Worm (Caenorhabditis elegans) whole organism, L3 larva: ENCODE results near the gene Y46G5A.23.

ENCODE experiments used
- R02D3.7 ChIP-seq: fragments of 150-350 bp; optimal IDR thresholded peaks from 2 replicates; lab custom pipeline; 2014; ENCODE audit warnings: missing biosample characterization, missing genetic modification characterization
- ZK546.5 ChIP-seq: sonication (generic microtip); optimal IDR thresholded peaks from 2 replicates; lab custom pipeline; 2017; ENCODE audit warnings: missing biosample characterization, missing genetic modification characterization
- aly-2 ChIP-seq: fragments of 150-350 bp; optimal IDR thresholded peaks from 2 replicates; lab custom pipeline; 2014; ENCODE audit warnings: missing biosample characterization, missing genetic modification characterization
- ama-1 ChIP-seq: fragments of 150-350 bp; optimal IDR thresholded peaks from 2 replicates; lab custom pipeline; 2018
- ceh-16 ChIP-seq: sonication (generic microtip); optimal IDR thresholded peaks from 2 replicates; lab custom pipeline; 2017; ENCODE audit warnings: missing biosample characterization, missing genetic modification characterization
- ceh-28 ChIP-seq: fragments of 150-350 bp; optimal IDR thresholded peaks from 2 replicates; lab custom pipeline; 2014; ENCODE audit warnings: missing biosample characterization, missing genetic modification reagents, missing genetic modification characterization
- ceh-9 ChIP-seq: sonication (generic microtip); optimal IDR thresholded peaks from 2 replicates; lab custom pipeline; 2018; ENCODE audit warnings: missing biosample characterization, missing genetic modification characterization
- egl-27 ChIP-seq: sonication (generic microtip); optimal IDR thresholded peaks from 4 replicates; lab custom pipeline; 2017; ENCODE audit warnings: missing biosample characterization, missing genetic modification reagents, missing genetic modification characterization
- egl-5 ChIP-seq: fragments of 150-350 bp; optimal IDR thresholded peaks from 2 replicates; lab custom pipeline; 2017; ENCODE audit warnings: missing biosample characterization, missing genetic modification reagents, missing genetic modification characterization, inconsistent platforms
- elt-3 ChIP-seq, 3 experiments: fragments of 150-350 bp in 1 of 3; sonication (generic microtip) in 2 of 3; optimal IDR thresholded peaks; 2 replicates in 2 of 3; 4 replicates in 1 of 3; lab custom pipeline; 2014 to 2017; ENCODE audit warnings: missing biosample characterization in 3 of 3, missing genetic modification characterization in 3 of 3
- eor-1 ChIP-seq, 2 experiments: fragments of 150-350 bp; optimal IDR thresholded peaks; 2 replicates each; lab custom pipeline; 2014 to 2018; ENCODE audit warnings: missing biosample characterization in 2 of 2, missing genetic modification characterization in 2 of 2
- fos-1 ChIP-seq: fragments of 150-350 bp; optimal IDR thresholded peaks from 2 replicates; lab custom pipeline; 2014; ENCODE audit warnings: missing biosample characterization, missing genetic modification characterization
- jun-1 ChIP-seq: fragments of 150-350 bp; optimal IDR thresholded peaks from 2 replicates; lab custom pipeline; 2014; ENCODE audit warnings: missing biosample characterization, missing genetic modification reagents, missing genetic modification characterization
- lin-15B ChIP-seq: fragments of 150-350 bp; optimal IDR thresholded peaks from 2 replicates; lab custom pipeline; 2014; ENCODE audit warnings: missing biosample characterization, missing genetic modification characterization
- lin-39 ChIP-seq: fragments of 150-350 bp; optimal IDR thresholded peaks from 2 replicates; lab custom pipeline; 2018; ENCODE audit warnings: missing biosample characterization, missing genetic modification reagents, missing genetic modification characterization
- lsy-12 ChIP-seq: sonication (generic microtip); optimal IDR thresholded peaks from 2 replicates; lab custom pipeline; 2016; ENCODE audit warnings: mild to moderate bottlenecking, missing genetic modification characterization, missing compliant biosample characterization
- mdl-1 ChIP-seq: fragments of 150-350 bp; optimal IDR thresholded peaks from 2 replicates; lab custom pipeline; 2014; ENCODE audit warnings: missing biosample characterization, missing genetic modification characterization
- nfya-1 ChIP-seq: sonication (generic microtip); optimal IDR thresholded peaks from 2 replicates; lab custom pipeline; 2017; ENCODE audit warnings: missing genetic modification characterization, mild to moderate bottlenecking, missing compliant biosample characterization, antibody characterized with exemption, moderate library complexity; ENCODE audit not compliant: insufficient read depth
- nhr-12 ChIP-seq: fragments of 150-350 bp; optimal IDR thresholded peaks from 2 replicates; lab custom pipeline; 2014; ENCODE audit warnings: missing biosample characterization, missing genetic modification characterization
- nhr-23 ChIP-seq: fragments of 150-350 bp; optimal IDR thresholded peaks from 2 replicates; lab custom pipeline; 2014; ENCODE audit warnings: missing biosample characterization, missing genetic modification reagents, missing genetic modification characterization
- nhr-237 ChIP-seq: fragments of 150-350 bp; optimal IDR thresholded peaks from 2 replicates; lab custom pipeline; 2014; ENCODE audit warnings: missing biosample characterization, missing genetic modification characterization
- nhr-25 ChIP-seq: sonication (generic microtip); optimal IDR thresholded peaks from 2 replicates; lab custom pipeline; 2017; ENCODE audit warnings: missing biosample characterization, missing genetic modification characterization
- nhr-28 ChIP-seq: fragments of 150-350 bp; optimal IDR thresholded peaks from 2 replicates; lab custom pipeline; 2014; ENCODE audit warnings: missing biosample characterization, missing genetic modification characterization
- nhr-43 ChIP-seq: sonication (generic microtip); optimal IDR thresholded peaks from 2 replicates; lab custom pipeline; 2016; ENCODE audit warnings: mild to moderate bottlenecking, missing genetic modification characterization, missing compliant biosample characterization; ENCODE audit not compliant: poor library complexity, severe bottlenecking
- pha-4 ChIP-seq: fragments of 150-350 bp; optimal IDR thresholded peaks from 2 replicates; lab custom pipeline; 2014; ENCODE audit warnings: missing biosample characterization, missing genetic modification reagents, missing genetic modification characterization
- pqm-1 ChIP-seq: fragments of 150-350 bp; optimal IDR thresholded peaks from 2 replicates; lab custom pipeline; 2017; ENCODE audit warnings: missing biosample characterization, missing genetic modification characterization, inconsistent platforms
- snpc-4 ChIP-seq: fragments of 150-350 bp; optimal IDR thresholded peaks from 2 replicates; lab custom pipeline; 2014; ENCODE audit warnings: missing biosample characterization, missing genetic modification characterization
- tbx-2 ChIP-seq: sonication (generic microtip); optimal IDR thresholded peaks from 2 replicates; lab custom pipeline; 2016; ENCODE audit warnings: mild to moderate bottlenecking, missing genetic modification characterization, missing compliant biosample characterization
- unc-39 ChIP-seq: sonication (generic microtip); optimal IDR thresholded peaks from 4 replicates; lab custom pipeline; 2017; ENCODE audit warnings: missing biosample characterization, missing genetic modification characterization
- zag-1 ChIP-seq: fragments of 150-350 bp; optimal IDR thresholded peaks from 2 replicates; lab custom pipeline; 2014; ENCODE audit warnings: missing biosample characterization, missing genetic modification characterization
- ztf-4 ChIP-seq: fragments of 150-350 bp; optimal IDR thresholded peaks from 2 replicates; lab custom pipeline; 2014; ENCODE audit warnings: missing biosample characterization, missing genetic modification characterization

The Y46G5A.23 gene

DNA sequence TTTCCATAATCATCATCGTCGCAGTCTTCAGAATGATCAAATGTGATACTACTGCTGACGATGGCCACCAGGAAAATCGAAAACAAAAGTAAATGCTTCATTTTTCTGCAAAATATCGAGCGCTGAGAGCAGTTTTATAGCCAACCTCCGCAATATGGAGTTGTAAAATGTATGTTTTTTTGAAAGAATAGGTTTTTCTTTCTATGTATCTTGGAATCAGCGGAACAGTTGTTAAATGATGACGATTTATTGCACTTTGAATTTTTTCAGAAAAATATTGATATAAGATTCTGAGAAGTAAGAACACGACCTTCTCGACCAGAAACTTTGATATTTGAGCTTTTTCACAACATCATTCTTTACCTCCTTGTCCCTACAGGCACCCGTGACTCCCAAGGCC is at the start of gene Y46G5A.23:
TSS of gene Y46G5A.23 (minus strand) at position 101 of the 400 bp plus-strand sequence.
- TF ChIP-seq fos-1 (tag; lab: Kevin White, UChicago) (no peak), lsy-12 (tag; lab: Kevin White, UChicago) (no peak), ceh-9 (tag; lab: Kevin White, UChicago) (no peak), nfya-1 (tag; lab: Kevin White, UChicago) (no peak)

DNA sequence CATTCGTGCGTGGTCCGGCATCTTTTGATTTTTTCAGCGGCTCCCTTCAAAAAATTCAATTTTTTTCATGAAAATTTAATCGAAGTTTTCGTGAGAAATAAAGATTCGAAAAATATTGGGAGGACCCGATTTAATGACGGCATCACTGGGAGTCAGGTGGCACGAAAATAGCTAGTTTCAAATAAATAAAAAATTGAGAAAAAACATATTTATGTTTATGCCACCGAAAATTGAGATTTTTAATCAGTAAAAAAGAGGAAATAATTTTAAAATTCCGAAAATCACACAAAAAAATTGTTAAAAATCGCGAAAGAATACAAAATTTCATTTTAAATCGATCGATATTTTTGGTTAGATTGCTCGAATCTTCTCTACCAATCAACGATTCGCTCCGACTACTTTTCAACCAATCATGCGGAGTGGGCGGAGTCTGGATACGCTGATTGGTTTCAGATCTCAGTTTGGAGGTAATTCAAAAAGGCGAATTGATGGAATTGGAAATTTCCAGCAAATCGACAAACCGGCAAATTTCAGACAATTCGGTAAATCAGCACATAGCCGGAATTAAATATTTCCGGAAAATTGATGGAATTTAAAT is 49.4 kb upstream of the Y46G5A.23 start, which contains the start of gene gsy-1:
TSS of gene gsy-1 (minus strand) at position 51 of the 598 bp plus-strand sequence.
- TF ChIP-seq ceh-16, result no peak
- TF ChIP-seq lsy-12 (tag; lab: Kevin White, UChicago), result peak; percentile 35
- TF ChIP-seq nfya-1 (tag; lab: Kevin White, UChicago), result peak; percentile 75
- TF ChIP-seq, all 47 proteins: peak for 2

DNA sequence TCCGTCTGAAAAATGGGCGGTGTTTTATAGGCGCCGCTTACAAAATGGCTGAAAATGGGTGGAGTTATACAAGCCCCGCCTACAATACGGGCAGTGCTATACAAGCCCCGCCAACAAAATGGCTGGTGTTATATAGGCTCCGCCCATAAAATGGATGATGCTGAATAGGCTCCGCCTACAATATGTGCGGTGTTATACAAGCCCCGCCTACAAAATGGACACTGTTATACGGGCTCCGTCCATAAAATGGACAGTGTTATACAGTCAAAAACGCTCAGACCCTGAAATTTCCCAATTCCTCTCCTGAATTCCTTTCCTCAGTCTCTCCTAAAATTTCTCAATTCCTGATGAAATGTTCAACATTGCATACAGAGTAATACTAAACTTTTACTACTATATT is 37.3 kb upstream of the Y46G5A.23 start:
- TF ChIP-seq nhr-25 (tag; lab: Kevin White, UChicago) (no peak), pqm-1 (tag; lab: Kevin White, UChicago) (no peak), snpc-4 (tag; lab: Kevin White, UChicago) (no peak), nhr-237 (tag; lab: Kevin White, UChicago) (no peak), nhr-28 (tag; lab: Kevin White, UChicago) (no peak), nhr-43 (tag; lab: Kevin White, UChicago) (no peak), tbx-2 (tag; lab: Kevin White, UChicago) (no peak), ceh-28 (tag; lab: Kevin White, UChicago) (no peak), ZK546.5 (tag; lab: Kevin White, UChicago) (no peak), mdl-1 (tag; lab: Kevin White, UChicago) (no peak), egl-5 (no peak), nfya-1 (tag; lab: Kevin White, UChicago) (no peak), eor-1 (tag; optimal IDR thresholded peaks at IDR 0.05; lab: Kevin White, UChicago) (no peak)

DNA sequence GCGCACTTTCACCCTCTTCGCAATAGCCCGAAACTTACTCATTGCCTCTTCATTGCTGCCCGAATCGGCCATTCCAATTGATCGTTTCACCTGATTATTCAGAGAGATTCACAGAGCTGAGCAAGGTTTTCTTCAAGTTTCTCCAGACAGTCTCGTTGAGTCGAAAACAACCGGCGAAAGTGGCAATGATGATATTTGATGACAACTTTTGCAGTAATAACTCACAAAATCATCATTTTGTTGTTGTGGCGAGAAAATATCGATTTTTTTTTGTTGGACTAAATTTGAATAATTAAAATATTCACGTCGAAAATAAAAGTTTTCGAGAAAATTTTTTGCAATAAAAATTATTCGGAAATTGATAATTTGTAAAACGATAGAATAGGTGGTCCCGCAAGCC is 36.8 kb upstream of the Y46G5A.23 start, which contains the start of gene snf-5:
TSS of gene snf-5 (minus strand) at position 182 of the 400 bp plus-strand sequence.
- TF ChIP-seq ama-1, result no peak
- no peak for TF ChIP-seq lsy-12 (tag; lab: Kevin White, UChicago)
- TF ChIP-seq lin-15B, result no peak
- no peak for TF ChIP-seq egl-27
- no peak for TF ChIP-seq lin-39 (tag; lab: Kevin White, UChicago)
- no peak for TF ChIP-seq elt-3 (tag; optimal IDR thresholded peaks at IDR 0.05; lab: Kevin White, UChicago)
- TF ChIP-seq ceh-9 (tag; lab: Kevin White, UChicago), result no peak
- TF ChIP-seq pha-4 (tag; lab: Kevin White, UChicago), result no peak
- TF ChIP-seq zag-1 (tag; lab: Kevin White, UChicago), result no peak
- TF ChIP-seq egl-5, result no peak
- TF ChIP-seq R02D3.7 (tag; lab: Kevin White, UChicago), result no peak
- TF ChIP-seq jun-1 (tag; lab: Kevin White, UChicago), result no peak
- no peak for TF ChIP-seq nhr-23 (tag; lab: Kevin White, UChicago)
- TF ChIP-seq pqm-1 (tag; lab: Kevin White, UChicago), result no peak
- TF ChIP-seq unc-39 (tag; lab: Kevin White, UChicago), result no peak
- no peak for TF ChIP-seq ceh-28 (tag; lab: Kevin White, UChicago)
- TF ChIP-seq ZK546.5 (tag; lab: Kevin White, UChicago), result no peak
- no peak for TF ChIP-seq eor-1 (tag; optimal IDR thresholded peaks at IDR 0.05; lab: Kevin White, UChicago)

DNA sequence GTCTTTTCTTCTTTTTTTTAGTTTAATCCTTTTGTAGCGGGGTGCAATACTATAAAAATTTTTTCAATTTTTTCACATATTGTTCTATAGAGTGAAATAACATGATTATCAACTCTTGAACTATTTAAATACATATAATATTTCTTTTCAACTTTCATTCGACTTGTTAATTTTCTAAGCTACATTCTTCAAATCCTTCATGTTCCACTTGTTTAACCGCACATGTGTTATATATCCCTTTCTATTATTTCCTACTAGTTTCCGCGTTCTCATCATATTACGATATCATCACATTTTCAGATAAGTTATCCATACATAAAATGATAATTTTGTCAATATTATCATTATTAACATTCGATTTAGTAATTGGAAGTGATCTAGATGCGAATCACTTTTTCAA is 27.1 kb upstream of the Y46G5A.23 start, which contains the start of gene Y46G5A.29:
TSS of gene Y46G5A.29 (plus strand) at position 301 of the 400 bp plus-strand sequence.
- TF ChIP-seq lin-15B (no peak), ceh-16 (no peak), jun-1 (tag; lab: Kevin White, UChicago) (no peak), zag-1 (tag; lab: Kevin White, UChicago) (no peak), snpc-4 (tag; lab: Kevin White, UChicago) (no peak), R02D3.7 (tag; lab: Kevin White, UChicago) (no peak), ztf-4 (no peak), tbx-2 (tag; lab: Kevin White, UChicago) (no peak), nhr-23 (tag; lab: Kevin White, UChicago) (no peak), fos-1 (tag; lab: Kevin White, UChicago) (no peak), nhr-12 (tag; lab: Kevin White, UChicago) (no peak), aly-2 (tag; lab: Kevin White, UChicago) (no peak)
